Worm (Caenorhabditis elegans) whole organism, L4 larva: ENCODE results near the gene ugt-46.

Experiments used
- F10B5.3 ChIP-seq: sonication (generic microtip); optimal IDR thresholded peaks from 2 replicates; lab custom pipeline; 2016; ENCODE audit warnings: mild to moderate bottlenecking, missing genetic modification characterization, missing compliant biosample characterization
- T20F7.1 ChIP-seq: fragments of 200-800 bp; sonication (Bioruptor generic); optimal IDR thresholded peaks from 2 replicates; lab custom pipeline; 2018; ENCODE audit warnings: mild to moderate bottlenecking, missing genetic modification characterization, missing compliant biosample characterization
- T26A8.4 ChIP-seq: fragments of 200-800 bp; sonication (Bioruptor generic); IDR thresholded peaks from 2 replicates; pipeline ENCODE4 v1.3.6; 2022; ENCODE audit warnings: missing genetic modification characterization, missing compliant biosample characterization
- Y105C5A.15 ChIP-seq: fragments of 200-800 bp; sonication (Bioruptor generic); IDR thresholded peaks from 2 replicates; pipeline ENCODE4 v1.3.6; 2022; ENCODE audit warnings: missing genetic modification characterization, missing compliant biosample characterization
- Y75B8A.6 ChIP-seq: fragments of 200-800 bp; sonication (Bioruptor generic); IDR thresholded peaks from 2 replicates; pipeline ENCODE4 v1.3.6; 2022; ENCODE audit warnings: missing genetic modification reagents, missing genetic modification characterization, missing compliant biosample characterization
- ZK337.2 ChIP-seq: fragments of 200-800 bp; sonication (Bioruptor generic); IDR thresholded peaks from 2 replicates; pipeline ENCODE4 v1.3.6; 2022; ENCODE audit warnings: missing genetic modification reagents, missing genetic modification characterization, missing compliant biosample characterization
- aha-1 ChIP-seq: fragments of 150-350 bp; peaks from one replicate; lab custom pipeline; 2014; ENCODE audit warnings: missing biosample characterization, missing genetic modification characterization
- aly-2 ChIP-seq: sonication (generic microtip); optimal IDR thresholded peaks from 2 replicates; lab custom pipeline; 2018; ENCODE audit warnings: missing biosample characterization, missing genetic modification characterization
- ceh-20 ChIP-seq: fragments of 200-800 bp; sonication (Bioruptor generic); IDR thresholded peaks from 2 replicates; pipeline ENCODE4 v1.3.6; 2022; ENCODE audit warnings: missing genetic modification reagents, missing genetic modification characterization, missing compliant biosample characterization
- ceh-44 ChIP-seq: fragments of 200-800 bp; sonication (Bioruptor generic); IDR thresholded peaks from 2 replicates; pipeline ENCODE4 v1.3.6; 2022; ENCODE audit warnings: missing genetic modification reagents, missing genetic modification characterization, missing compliant biosample characterization
- ces-1 ChIP-seq: fragments of 150-350 bp; sonication (generic microtip); optimal IDR thresholded peaks from 4 replicates; lab custom pipeline; 2014; ENCODE audit warnings: missing biosample characterization, missing genetic modification reagents, missing genetic modification characterization
- ctbp-1 ChIP-seq: fragments of 200-800 bp; sonication (Bioruptor generic); IDR thresholded peaks from 2 replicates; pipeline ENCODE4 v1.3.6; 2022; ENCODE audit warnings: missing genetic modification reagents, missing genetic modification characterization, missing compliant biosample characterization
- daf-16 ChIP-seq, 3 experiments: sonication (generic microtip); optimal IDR thresholded peaks; 2 replicates each; lab custom pipeline; 2016 to 2017; ENCODE audit warnings: missing genetic modification characterization in 3 of 3, missing genetic modification reagents in 3 of 3, mild to moderate bottlenecking in 2 of 3, missing compliant biosample characterization in 2 of 3, missing biosample characterization in 1 of 3, moderate library complexity in 1 of 3
- daf-19 ChIP-seq: fragments of 200-800 bp; sonication (Bioruptor generic); conservative IDR thresholded peaks from 2 replicates; pipeline ENCODE4 v1.3.6; 2022; ENCODE audit warnings: missing genetic modification characterization, missing compliant biosample characterization
- daf-8 ChIP-seq: fragments of 200-800 bp; sonication (Bioruptor generic); IDR thresholded peaks from 2 replicates; pipeline ENCODE4 v1.3.6; 2022; ENCODE audit warnings: missing genetic modification characterization, missing compliant biosample characterization
- dmd-6 ChIP-seq: fragments of 200-800 bp; sonication (Bioruptor generic); IDR thresholded peaks from 2 replicates; pipeline ENCODE4 v1.3.6; 2022; ENCODE audit warnings: missing genetic modification reagents, missing genetic modification characterization, missing compliant biosample characterization
- dmd-8 ChIP-seq: fragments of 200-800 bp; sonication (Bioruptor generic); IDR thresholded peaks from 2 replicates; pipeline ENCODE4 v1.3.6; 2022; ENCODE audit warnings: missing genetic modification characterization, missing compliant biosample characterization
- dpl-1 ChIP-seq: fragments of 150-350 bp; optimal IDR thresholded peaks from 2 replicates; lab custom pipeline; 2014; ENCODE audit warnings: missing biosample characterization, missing genetic modification reagents, missing genetic modification characterization
- egl-27 ChIP-seq: sonication (generic microtip); optimal IDR thresholded peaks from 3 replicates; lab custom pipeline; 2017; ENCODE audit warnings: missing biosample characterization, missing genetic modification reagents, missing genetic modification characterization
- egl-43 ChIP-seq: fragments of 200-800 bp; sonication (Bioruptor generic); IDR thresholded peaks from 2 replicates; pipeline ENCODE4 v1.3.6; 2022; ENCODE audit warnings: missing genetic modification reagents, missing genetic modification characterization, missing compliant biosample characterization
- fos-1 ChIP-seq: fragments of 150-350 bp; optimal IDR thresholded peaks from 2 replicates; lab custom pipeline; 2014; ENCODE audit warnings: missing biosample characterization, missing genetic modification characterization
- hif-1 ChIP-seq, 2 experiments: sonication (generic microtip); optimal IDR thresholded peaks; 2 replicates each; lab custom pipeline; 2016 to 2017; ENCODE audit warnings: missing compliant biosample characterization in 2 of 2, missing genetic modification characterization in 2 of 2, missing genetic modification reagents in 2 of 2, missing genotype in 2 of 2, mild to moderate bottlenecking in 1 of 2
- lir-3 ChIP-seq: sonication (generic microtip); optimal IDR thresholded peaks from 2 replicates; lab custom pipeline; 2016; ENCODE audit warnings: mild to moderate bottlenecking, missing genetic modification characterization, missing compliant biosample characterization
- lsy-2 ChIP-seq, 2 experiments: fragments of 150-350 bp in 1 of 2; sonication (generic microtip) in 1 of 2; optimal IDR thresholded peaks; 2 replicates each; lab custom pipeline; 2014 to 2017; ENCODE audit warnings: missing biosample characterization in 2 of 2, missing genetic modification characterization in 2 of 2
- mxl-3 ChIP-seq: fragments of 200-800 bp; sonication (Bioruptor generic); optimal IDR thresholded peaks from 2 replicates; lab custom pipeline; 2018; ENCODE audit warnings: mild to moderate bottlenecking, missing genetic modification characterization, missing compliant biosample characterization
- nhr-10 ChIP-seq: fragments of 150-350 bp; optimal IDR thresholded peaks from 2 replicates; lab custom pipeline; 2014; ENCODE audit warnings: missing biosample characterization, missing genetic modification characterization
- nhr-11 ChIP-seq: fragments of 150-350 bp; optimal IDR thresholded peaks from 2 replicates; lab custom pipeline; 2014; ENCODE audit warnings: missing biosample characterization, missing genetic modification characterization
- nhr-111 ChIP-seq: fragments of 200-800 bp; sonication (Bioruptor generic); optimal IDR thresholded peaks from 2 replicates; lab custom pipeline; 2018; ENCODE audit warnings: mild to moderate bottlenecking, missing genetic modification characterization, missing compliant biosample characterization
- nhr-237 ChIP-seq: sonication (generic microtip); optimal IDR thresholded peaks from 2 replicates; lab custom pipeline; 2017; ENCODE audit warnings: missing biosample characterization, missing genetic modification characterization
- nhr-28 ChIP-seq: fragments of 150-350 bp; optimal IDR thresholded peaks from 2 replicates; lab custom pipeline; 2014; ENCODE audit warnings: missing biosample characterization, missing genetic modification characterization
- nhr-42 ChIP-seq: fragments of 200-800 bp; sonication (Bioruptor generic); IDR thresholded peaks from 2 replicates; pipeline ENCODE4 v1.3.6; 2022; ENCODE audit warnings: missing genetic modification characterization, missing compliant biosample characterization
- nhr-48 ChIP-seq: sonication (generic microtip); optimal IDR thresholded peaks from 2 replicates; lab custom pipeline; 2016; ENCODE audit warnings: mild to moderate bottlenecking, missing genetic modification characterization, missing compliant biosample characterization
- nhr-76 ChIP-seq: fragments of 150-350 bp; optimal IDR thresholded peaks from 2 replicates; lab custom pipeline; 2014; ENCODE audit warnings: missing biosample characterization, missing genetic modification characterization
- set-16 ChIP-seq: fragments of 200-800 bp; sonication (Bioruptor generic); IDR thresholded peaks from 2 replicates; pipeline ENCODE4 v1.3.6; 2022; ENCODE audit warnings: missing genetic modification reagents, missing genetic modification characterization, missing compliant biosample characterization
- skn-1 ChIP-seq: fragments of 150-350 bp; optimal IDR thresholded peaks from 2 replicates; lab custom pipeline; 2014; ENCODE audit warnings: missing biosample characterization, missing genetic modification characterization
- snpc-4 ChIP-seq: fragments of 150-350 bp; optimal IDR thresholded peaks from 2 replicates; lab custom pipeline; 2014; ENCODE audit warnings: missing biosample characterization, missing genetic modification characterization
- tag-97 ChIP-seq: fragments of 200-800 bp; sonication (Bioruptor generic); IDR thresholded peaks from 2 replicates; pipeline ENCODE4 v1.3.6; 2022; ENCODE audit warnings: missing genetic modification characterization, missing compliant biosample characterization
- unc-130 ChIP-seq: sonication (generic microtip); optimal IDR thresholded peaks from 2 replicates; lab custom pipeline; 2016; ENCODE audit warnings: missing genetic modification reagents, missing genetic modification characterization, missing compliant biosample characterization
- unc-39 ChIP-seq: sonication (generic microtip); optimal IDR thresholded peaks from 2 replicates; lab custom pipeline; 2017; ENCODE audit warnings: missing biosample characterization, missing genetic modification characterization
- unc-62 ChIP-seq, 3 experiments: fragments of 150-350 bp in 1 of 3; sonication (generic microtip); optimal IDR thresholded peaks in 2 of 3; peaks in 1 of 3; 1 replicate in 1 of 3; 2 replicates in 2 of 3; lab custom pipeline; 2014 to 2017; ENCODE audit warnings: missing biosample characterization in 3 of 3, missing genetic modification characterization in 3 of 3, missing genetic modification reagents in 3 of 3, missing genotype in 1 of 3
- zfp-2 ChIP-seq: sonication (generic microtip); optimal IDR thresholded peaks from 2 replicates; lab custom pipeline; 2016; ENCODE audit warnings: mild to moderate bottlenecking, missing genetic modification characterization, missing compliant biosample characterization
- ztf-11 ChIP-seq: fragments of 150-350 bp; optimal IDR thresholded peaks from 2 replicates; lab custom pipeline; 2014; ENCODE audit warnings: missing biosample characterization, missing genetic modification characterization

ugt-46 gene

ce11 chrX:504046-504843 is 25.8 kb downstream of the ugt-46 start:
- TF ChIP-seq nhr-111 (GFP tag; lab: Kevin White, UChicago): no peak
- TF ChIP-seq nhr-28 (tag; lab: Kevin White, UChicago): peak; percentile 50
- TF ChIP-seq fos-1 (tag; lab: Kevin White, UChicago): no peak
- TF ChIP-seq egl-43 (GFP tag; lab: Robert Waterston, UW): no peak
- no peak for TF ChIP-seq ZK337.2 (GFP tag; lab: Robert Waterston, UW)
- TF ChIP-seq zfp-2: no peak
- no peak for TF ChIP-seq Y105C5A.15 (GFP tag; lab: Robert Waterston, UW)
- TF ChIP-seq unc-62 (GFP tag; optimal IDR thresholded peaks at IDR 0.05 in 1 of 2; lab: Kevin White, UChicago): peak in 1 of 2 experiments; percentile 90
- TF ChIP-seq unc-62 (tag; optimal IDR thresholded peaks at IDR 0.05; lab: Kevin White, UChicago): no peak
- no peak for TF ChIP-seq daf-19 (GFP tag; lab: Robert Waterston, UW)
- no peak for TF ChIP-seq aly-2 (tag; lab: Kevin White, UChicago)
- no peak for TF ChIP-seq snpc-4

DNA sequence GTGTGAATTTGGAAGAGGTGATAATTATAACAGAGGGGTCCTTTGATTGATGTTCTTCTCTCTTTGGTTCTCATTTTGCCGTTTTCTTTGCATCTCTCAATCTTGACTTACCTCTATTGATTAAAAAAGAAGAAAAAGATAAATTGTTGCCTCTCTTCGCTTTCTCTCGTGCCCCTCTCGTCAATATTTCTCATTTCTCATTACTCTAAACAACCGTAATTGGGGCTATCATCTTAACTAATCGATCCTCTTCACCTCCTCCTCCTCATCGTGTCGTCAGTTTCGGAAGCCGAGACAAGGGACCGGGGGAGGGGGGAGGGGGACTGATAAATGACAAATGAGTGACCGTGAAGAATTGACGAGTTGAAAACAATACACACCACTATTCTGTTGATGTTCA is 31.4 kb downstream of the ugt-46 start:
- TF ChIP-seq unc-39 (tag; lab: Kevin White, UChicago): no peak
- peak; percentile 33 for TF ChIP-seq nhr-28 (tag; lab: Kevin White, UChicago)
- TF ChIP-seq, all 104 proteins: peak for 1

DNA sequence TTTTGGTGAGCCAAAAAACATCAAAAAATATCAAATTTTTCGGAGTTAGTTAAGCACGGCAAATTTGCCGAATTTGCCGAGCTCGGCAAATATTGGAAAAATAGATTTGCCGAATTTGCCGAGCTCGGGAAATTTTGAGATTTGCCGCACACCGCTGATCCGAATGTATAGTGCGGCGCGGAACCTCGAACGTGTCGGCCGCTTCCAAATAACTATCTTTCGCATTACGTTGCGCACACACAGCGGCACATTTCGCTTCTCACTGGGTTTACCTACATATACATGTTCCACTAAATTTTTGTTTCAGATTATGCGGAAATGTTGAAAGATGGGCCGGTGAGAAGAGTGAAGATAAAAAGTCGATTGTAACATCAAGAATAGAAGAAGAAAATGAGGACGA is 33.3 kb downstream of the ugt-46 start:
- no peak for TF ChIP-seq nhr-111 (GFP tag; lab: Kevin White, UChicago)
- TF ChIP-seq aly-2 (tag; lab: Kevin White, UChicago): no peak
- TF ChIP-seq nhr-11 (tag; lab: Kevin White, UChicago): no peak
- TF ChIP-seq ceh-44 (GFP tag; lab: Robert Waterston, UW): no peak
- no peak for TF ChIP-seq F10B5.3 (tag; lab: Kevin White, UChicago)
- TF ChIP-seq unc-130 (GFP tag; lab: Kevin White, UChicago): no peak
- no peak for TF ChIP-seq nhr-48 (tag; lab: Kevin White, UChicago)
- TF ChIP-seq nhr-10 (tag; lab: Kevin White, UChicago): no peak
- TF ChIP-seq Y75B8A.6 (GFP tag; lab: Robert Waterston, UW): no peak
- no peak for TF ChIP-seq aha-1 (tag; lab: Kevin White, UChicago)
- TF ChIP-seq zfp-2: no peak
- no peak for TF ChIP-seq hif-1 (tag; optimal IDR thresholded peaks at IDR 0.05; lab: Kevin White, UChicago)
- TF ChIP-seq egl-43 (GFP tag; lab: Robert Waterston, UW): no peak
- TF ChIP-seq ceh-20 (GFP tag; lab: Robert Waterston, UW): no peak
- no peak for TF ChIP-seq daf-8
- no peak for TF ChIP-seq dmd-6
- no peak for TF ChIP-seq ztf-11

DNA sequence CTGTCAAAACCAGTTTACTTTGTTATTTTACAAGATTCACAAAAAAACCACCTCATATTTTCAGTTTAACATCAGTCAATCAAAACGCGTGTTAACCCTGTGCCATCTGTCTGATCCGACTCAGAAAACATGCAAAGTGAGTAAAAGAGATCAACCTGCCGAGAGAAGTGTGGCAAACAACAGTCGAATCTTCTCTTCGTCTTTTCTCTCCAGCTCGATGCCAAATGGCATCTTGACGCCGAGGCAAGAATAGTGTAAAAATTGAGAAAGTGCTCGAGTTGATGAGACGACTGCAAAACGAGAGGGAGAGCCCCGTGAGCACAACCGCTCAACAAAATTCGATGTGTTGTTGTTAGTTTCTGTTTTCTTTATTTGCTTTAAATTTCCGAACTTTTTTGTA is 37.2 kb downstream of the ugt-46 start, which contains the start of gene B0310.1:
TSS of gene B0310.1 (plus strand) at position 310 of the 400 bp plus-strand sequence.
- no peak for TF ChIP-seq dmd-8 (GFP tag; lab: Robert Waterston, UW)
- TF ChIP-seq daf-16 (GFP tag; optimal IDR thresholded peaks at IDR 0.05; lab: Kevin White, UChicago): peak in 1 of 2 experiments; percentile 63
- no peak for TF ChIP-seq daf-16 (tag; optimal IDR thresholded peaks at IDR 0.05; lab: Kevin White, UChicago)
- TF ChIP-seq, all 104 proteins: peak for 1

- TF ChIP-seq unc-62 (GFP tag; optimal IDR thresholded peaks at IDR 0.05 in 1 of 2; lab: Kevin White, UChicago) (peak in 1 of 2 experiments; percentile 65), unc-62 (tag; optimal IDR thresholded peaks at IDR 0.05; lab: Kevin White, UChicago) (no peak), egl-27 (tag; lab: Kevin White, UChicago) (no peak), fos-1 (tag; lab: Kevin White, UChicago) (no peak), set-16 (no peak), lsy-2 (tag; optimal IDR thresholded peaks at IDR 0.05; lab: Kevin White, UChicago) (no peak), tag-97 (GFP tag; lab: Robert Waterston, UW) (no peak), nhr-76 (tag; lab: Kevin White, UChicago) (no peak), T20F7.1 (peak; percentile 57), skn-1 (no peak), ctbp-1 (GFP tag; lab: Robert Waterston, UW) (peak; percentile 94), dpl-1 (peak; percentile 22), mxl-3 (GFP tag; lab: Kevin White, UChicago) (peak; percentile 73), ces-1 (GFP tag; lab: Kevin White, UChicago) (peak; percentile 24), nhr-237 (tag; lab: Kevin White, UChicago) (no peak), lir-3 (tag; lab: Kevin White, UChicago) (peak; percentile 72), T26A8.4 (GFP tag; lab: Robert Waterston, UW) (peak; percentile 90; the same call in 1 of the 2 replicates), nhr-42 (GFP tag; lab: Robert Waterston, UW) (peak; percentile 85), nhr-28 (tag; lab: Kevin White, UChicago) (peak; percentile 29)
These were observed 40.4 kb downstream of the ugt-46 start, which contains the start of gene egl-17 for ce11 chrX:489635-490105. TSS of gene egl-17 (plus strand) at chrX:489685.
